Worm (Caenorhabditis elegans): ENCODE results near the gene T08G5.3.

- TF ChIP-seq ama-1 (optimal IDR thresholded peaks at IDR 0.05) = no peak
- no peak for TF ChIP-seq ceh-22 (tag; optimal IDR thresholded peaks at IDR 0.05)
- TF ChIP-seq unc-55 (GFP tag; optimal IDR thresholded peaks at IDR 0.05) = no peak
- no peak for TF ChIP-seq dve-1 (tag; optimal IDR thresholded peaks at IDR 0.05)
- TF ChIP-seq pag-3 (tag; optimal IDR thresholded peaks at IDR 0.05; ENCODE audit: borderline replicate concordance) = no peak
- TF ChIP-seq tbx-2 (tag; optimal IDR thresholded peaks at IDR 0.05) = no peak
- no peak for TF ChIP-seq ceh-2 (tag; optimal IDR thresholded peaks at IDR 0.05)
- TF ChIP-seq eyg-1 (tag; optimal IDR thresholded peaks at IDR 0.05) = no peak
- TF ChIP-seq nhr-232 (tag; optimal IDR thresholded peaks at IDR 0.05) = no peak
- no peak for TF ChIP-seq Y22D7AL.16 (tag; optimal IDR thresholded peaks at IDR 0.05)
- TF ChIP-seq unc-86 (tag; optimal IDR thresholded peaks at IDR 0.05) = no peak
- no peak for TF ChIP-seq hlh-15 (tag; optimal IDR thresholded peaks at IDR 0.05)
- no peak for TF ChIP-seq che-1 (tag; optimal IDR thresholded peaks at IDR 0.05)
Observed at ce11 chrV:14011427-14011826, 15.9 kb downstream of the T08G5.3 start.
